Worm (Caenorhabditis elegans): ENCODE results near the gene phlp-2.

- TF ChIP-seq nhr-237 (tag; optimal IDR thresholded peaks at IDR 0.05) = no peak
- TF ChIP-seq lin-13 (tag; optimal IDR thresholded peaks at IDR 0.05) = no peak
- TF ChIP-seq unc-62 (GFP tag; optimal IDR thresholded peaks at IDR 0.05) = no peak
- TF ChIP-seq sptf-1 (tag; optimal IDR thresholded peaks at IDR 0.05) = no peak
- TF ChIP-seq unc-39 (tag; optimal IDR thresholded peaks at IDR 0.05) = no peak
- TF ChIP-seq blmp-1 (tag; optimal IDR thresholded peaks at IDR 0.05) = no peak
- no peak for TF ChIP-seq elt-1 (tag; optimal IDR thresholded peaks at IDR 0.05; ENCODE audit: borderline replicate concordance, insufficient read depth)
- no peak for TF ChIP-seq snpc-4 (tag; optimal IDR thresholded peaks at IDR 0.05)
- no peak for TF ChIP-seq nhr-76 (tag; optimal IDR thresholded peaks at IDR 0.05)
- no peak for TF ChIP-seq bed-3 (GFP tag; optimal IDR thresholded peaks at IDR 0.05)
- no peak for TF ChIP-seq elt-3 (tag; optimal IDR thresholded peaks at IDR 0.05)
- TF ChIP-seq ztf-11 (tag; optimal IDR thresholded peaks at IDR 0.05) = no peak
- no peak for TF ChIP-seq mab-5 (tag; optimal IDR thresholded peaks at IDR 0.05)
These were observed 33.1 kb downstream of the phlp-2 start, which contains the start of gene F43C1.7 for ce11 chrIII:4242225-4242862.
